Worm (Caenorhabditis elegans) whole organism, young adult: Measurements from ENCODE around the gene srw-124.

Experiments
- ceh-58 ChIP-seq: fragments of 200-800 bp; sonication (Bioruptor generic); IDR thresholded peaks from 2 replicates; pipeline ENCODE4 v1.3.6; 2022; ENCODE audit warnings: missing genetic modification characterization, missing compliant biosample characterization
- nhr-90 ChIP-seq: sonication (generic microtip); optimal IDR thresholded peaks from 2 replicates; lab custom pipeline; 2016; ENCODE audit warnings: missing genotype, mild to moderate bottlenecking, missing genetic modification characterization, missing compliant biosample characterization

- no peak for TF ChIP-seq nhr-90 (tag; lab: Kevin White, UChicago)
- TF ChIP-seq ceh-58: no peak
Observed at ce11 chrV:2992060-2992459, 15.7 kb downstream of the srw-124 start.
